Fruit fly (Drosophila melanogaster): ENCODE measurements around the gene CG12229.
A peak's percentile ranks its signal among the peaks of the same experiment; 100 is the strongest.

Gene CG12229

DNA sequence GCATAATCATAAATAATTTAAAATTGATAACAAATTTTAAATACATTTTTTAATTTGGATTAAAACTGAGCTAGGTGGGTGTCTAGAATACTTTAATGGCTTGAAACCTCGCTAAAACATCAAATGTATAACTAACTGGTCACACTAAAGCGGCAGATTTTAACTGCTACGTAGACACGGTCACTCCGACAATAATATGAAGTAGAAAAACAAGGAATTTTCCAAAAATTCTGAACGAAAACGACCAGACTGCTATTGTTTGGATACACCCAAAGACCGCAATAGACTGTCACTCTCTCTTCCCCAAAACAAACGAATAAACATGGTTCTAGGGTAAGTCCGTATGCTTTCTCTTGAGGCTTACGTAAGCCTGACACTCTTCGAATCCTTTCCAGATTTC lies 29.6 kb upstream of the CG12229 start, which contains the start of gene QIL1 (continued):
- no peak for TF ChIP-seq wdn (GFP tag; IDR thresholded peaks at IDR 0.05)
- TF ChIP-seq al (GFP tag; IDR thresholded peaks at IDR 0.05), result no peak
- TF ChIP-seq Fer1 (GFP tag; optimal IDR thresholded peaks at IDR 0.05), result no peak
- TF ChIP-seq psq (GFP tag; optimal IDR thresholded peaks at IDR 0.05), result no peak
- no peak for TF ChIP-seq emc (GFP tag; optimal IDR thresholded peaks at IDR 0.05)
- TF ChIP-seq run (tag; optimal IDR thresholded peaks at IDR 0.05), result no peak
- peak in 1 of 2 experiments; percentile 94 for TF ChIP-seq Pdp1 (GFP tag; optimal IDR thresholded peaks at IDR 0.05)
- TF ChIP-seq stwl (tag; optimal IDR thresholded peaks at IDR 0.05), result peak; percentile 85
- no peak for TF ChIP-seq CrebB (tag; optimal IDR thresholded peaks at IDR 0.05)
- no peak for TF ChIP-seq Sry-β (GFP tag; optimal IDR thresholded peaks at IDR 0.05)
- no peak for TF ChIP-seq HLH54F (GFP tag; optimal IDR thresholded peaks at IDR 0.05)
- TF ChIP-seq trh (GFP tag; optimal IDR thresholded peaks at IDR 0.05), result no peak
- peak; percentile 43 for TF ChIP-seq Hmr (GFP tag; optimal IDR thresholded peaks at IDR 0.05)
- no peak for TF ChIP-seq B-H1 (GFP tag; IDR thresholded peaks at IDR 0.05)
- no peak for TF ChIP-seq sc (optimal IDR thresholded peaks at IDR 0.05)
- no peak for TF ChIP-seq sc (GFP tag; optimal IDR thresholded peaks at IDR 0.05)
- peak; percentile 64 for TF ChIP-seq E2f2 (GFP tag; IDR thresholded peaks at IDR 0.05)
- no peak for TF ChIP-seq esg (GFP tag; conservative IDR thresholded peaks at IDR 0.05)
- peak; percentile 90 for TF ChIP-seq CG4617 (GFP tag; optimal IDR thresholded peaks at IDR 0.05; ENCODE audit: borderline replicate concordance)
- no peak for TF ChIP-seq croc (GFP tag; conservative IDR thresholded peaks at IDR 0.05)
- TF ChIP-seq CG5180 (GFP tag; optimal IDR thresholded peaks at IDR 0.05), result no peak
- TF ChIP-seq slou (GFP tag; optimal IDR thresholded peaks at IDR 0.05), result no peak
- TF ChIP-seq dpn (GFP tag; optimal IDR thresholded peaks at IDR 0.05), result no peak
- TF ChIP-seq CG11695 (GFP tag; IDR thresholded peaks at IDR 0.05), result no peak
- no peak for TF ChIP-seq CG7271 (tag; optimal IDR thresholded peaks at IDR 0.05)
- TF ChIP-seq inv (GFP tag; IDR thresholded peaks at IDR 0.05; ENCODE audit: partially characterized antibody), result no peak
- TF ChIP-seq NC2α (GFP tag; optimal IDR thresholded peaks at IDR 0.05), result no peak
- TF ChIP-seq CG31224 (GFP tag; IDR thresholded peaks at IDR 0.05), result no peak
- TF ChIP-seq dmrt99B (tag; optimal IDR thresholded peaks at IDR 0.05), result no peak
- TF ChIP-seq exex (tag; optimal IDR thresholded peaks at IDR 0.05), result no peak
- no peak for TF ChIP-seq Usf (GFP tag; optimal IDR thresholded peaks at IDR 0.05)
- TF ChIP-seq aop (GFP tag; IDR thresholded peaks at IDR 0.05), result no peak
- no peak for TF ChIP-seq CG3281 (GFP tag; optimal IDR thresholded peaks at IDR 0.05)
- TF ChIP-seq Deaf1 (tag; optimal IDR thresholded peaks at IDR 0.05), result no peak
- peak; percentile 71 for TF ChIP-seq YL-1 (GFP tag; optimal IDR thresholded peaks at IDR 0.05)
- no peak for TF ChIP-seq CG4854 (GFP tag; optimal IDR thresholded peaks at IDR 0.05)
- TF ChIP-seq scrt (GFP tag; optimal IDR thresholded peaks at IDR 0.05), result no peak
- TF ChIP-seq Hand (GFP tag; optimal IDR thresholded peaks at IDR 0.05), result no peak
- TF ChIP-seq sens (GFP tag), result peak; percentile 67
- TF ChIP-seq CG8290 (GFP tag; optimal IDR thresholded peaks at IDR 0.05), result peak; percentile 44
- TF ChIP-seq CG8290 (tag; optimal IDR thresholded peaks at IDR 0.05), result peak in 1 of 2 experiments; percentile 33
- no peak for TF ChIP-seq CG11696 (GFP tag; IDR thresholded peaks at IDR 0.05)
- TF ChIP-seq Dip2 (GFP tag; IDR thresholded peaks at IDR 0.05), result no peak
- TF ChIP-seq Atf-2 (GFP tag; optimal IDR thresholded peaks at IDR 0.05), result no peak
- TF ChIP-seq zfh1 (GFP tag; IDR thresholded peaks at IDR 0.05), result no peak
- peak; percentile 16 for TF ChIP-seq zen (tag; optimal IDR thresholded peaks at IDR 0.05)
- TF ChIP-seq CG43689 (GFP tag; IDR thresholded peaks at IDR 0.05), result no peak
- peak; percentile 65 for TF ChIP-seq Ets97D (GFP tag; optimal IDR thresholded peaks at IDR 0.05)
- no peak for TF ChIP-seq tna (GFP tag; IDR thresholded peaks at IDR 0.05; ENCODE audit: partially characterized antibody)
- TF ChIP-seq ase (GFP tag; IDR thresholded peaks at IDR 0.05), result no peak
- TF ChIP-seq CG2712 (tag; optimal IDR thresholded peaks at IDR 0.05), result peak; percentile 40
- TF ChIP-seq CG17568 (GFP tag; optimal IDR thresholded peaks at IDR 0.05), result no peak
- TF ChIP-seq kni (GFP tag; optimal IDR thresholded peaks at IDR 0.05), result no peak
